Fruit fly (Drosophila melanogaster): Measurements from ENCODE around the gene JhI-21.

The JhI-21 gene

dm6 chr2L:12005436-12006396 lies 50.1 kb downstream of the JhI-21 start:
- TF ChIP-seq hkb (optimal IDR thresholded peaks at IDR 0.05) (no peak), hkb (GFP tag; IDR thresholded peaks at IDR 0.05) (no peak), CG3163 (GFP tag; optimal IDR thresholded peaks at IDR 0.05) (no peak), Mrtf (GFP tag; IDR thresholded peaks at IDR 0.05) (no peak), CG12299 (tag; optimal IDR thresholded peaks at IDR 0.05) (peak; percentile 13), Dbx (GFP tag; IDR thresholded peaks at IDR 0.05) (no peak), CG8359 (GFP tag; optimal IDR thresholded peaks at IDR 0.05; ENCODE audit: borderline replicate concordance) (peak; percentile 30), ash1 (GFP tag; optimal IDR thresholded peaks at IDR 0.05) (no peak), Fer1 (GFP tag; optimal IDR thresholded peaks at IDR 0.05) (peak; percentile 35), da (GFP tag; optimal IDR thresholded peaks at IDR 0.05) (no peak), lmd (GFP tag; IDR thresholded peaks at IDR 0.05) (no peak), fru (optimal IDR thresholded peaks at IDR 0.05) (no peak), tup (GFP tag; optimal IDR thresholded peaks at IDR 0.05) (no peak), CG2199 (GFP tag; IDR thresholded peaks at IDR 0.05) (no peak), CG12071 (GFP tag; optimal IDR thresholded peaks at IDR 0.05) (no peak), ken (GFP tag; IDR thresholded peaks at IDR 0.05) (no peak), CG8290 (GFP tag; optimal IDR thresholded peaks at IDR 0.05) (no peak), CG8290 (tag; optimal IDR thresholded peaks at IDR 0.05) (peak in 1 of 2 experiments; percentile 55), CG7987 (GFP tag; optimal IDR thresholded peaks at IDR 0.05) (peak; percentile 71), Sry-β (GFP tag; optimal IDR thresholded peaks at IDR 0.05) (no peak), HLHmδ (GFP tag; optimal IDR thresholded peaks at IDR 0.05) (peak; percentile 42), Ets97D (GFP tag; optimal IDR thresholded peaks at IDR 0.05) (no peak), HHEX (GFP tag; optimal IDR thresholded peaks at IDR 0.05) (no peak), nerfin-2 (GFP tag; IDR thresholded peaks at IDR 0.05; ENCODE audit: partially characterized antibody) (no peak), run (tag; optimal IDR thresholded peaks at IDR 0.05) (peak; percentile 97), Nf-YB (GFP tag; optimal IDR thresholded peaks at IDR 0.05) (peak; percentile 95), CG34376 (GFP tag; optimal IDR thresholded peaks at IDR 0.05) (peak; percentile 47), CG3281 (GFP tag; optimal IDR thresholded peaks at IDR 0.05) (no peak), Pdp1 (GFP tag; optimal IDR thresholded peaks at IDR 0.05) (peak in 1 of 2 experiments; percentile 20), NC2α (GFP tag; optimal IDR thresholded peaks at IDR 0.05) (no peak), CG15269 (tag; optimal IDR thresholded peaks at IDR 0.05) (peak; percentile 41), pfk (GFP tag; optimal IDR thresholded peaks at IDR 0.05) (no peak), sd (tag; optimal IDR thresholded peaks at IDR 0.05) (peak; percentile 93), Hr78 (GFP tag; optimal IDR thresholded peaks at IDR 0.05) (peak in 1 of 2 experiments; percentile 99), Rx (GFP tag; IDR thresholded peaks at IDR 0.05) (no peak), toy (GFP tag; IDR thresholded peaks at IDR 0.05) (no peak), CG11093 (GFP tag; IDR thresholded peaks at IDR 0.05) (no peak), vfl (GFP tag; optimal IDR thresholded peaks at IDR 0.05) (no peak), Hsf (GFP tag; optimal IDR thresholded peaks at IDR 0.05) (no peak), CG14667 (GFP tag; IDR thresholded peaks at IDR 0.05) (no peak), sqz (GFP tag; optimal IDR thresholded peaks at IDR 0.05) (peak; percentile 92), caup (GFP tag; optimal IDR thresholded peaks at IDR 0.05; ENCODE audit: severe bottlenecking) (peak; percentile 16), Stat92E (GFP tag; optimal IDR thresholded peaks at IDR 0.05) (peak in 1 of 3 experiments; percentile 40), Blimp-1 (GFP tag; optimal IDR thresholded peaks at IDR 0.05) (peak; percentile 73), corto (GFP tag; optimal IDR thresholded peaks at IDR 0.05) (no peak), Max (GFP tag; optimal IDR thresholded peaks at IDR 0.05) (no peak), eyg (GFP tag; optimal IDR thresholded peaks at IDR 0.05) (no peak), CG32772 (GFP tag; IDR thresholded peaks at IDR 0.05) (no peak)
